Fruit fly (Drosophila melanogaster): ENCODE measurements around the gene Arts.
A peak's percentile ranks its signal among the peaks of the same experiment; 100 is the strongest.

Gene Arts

dm6 chr3L:16631844-16632537 is 29.3 kb downstream of the Arts start (continued):
- TF ChIP-seq Dbx (GFP tag; IDR thresholded peaks at IDR 0.05), result no peak
- TF ChIP-seq PHDP (tag; optimal IDR thresholded peaks at IDR 0.05), result no peak
- no peak for TF ChIP-seq en (GFP tag; optimal IDR thresholded peaks at IDR 0.05)
- no peak for TF ChIP-seq esg (GFP tag; conservative IDR thresholded peaks at IDR 0.05)
- no peak for TF ChIP-seq CG6689 (GFP tag; IDR thresholded peaks at IDR 0.05)
- TF ChIP-seq emc (GFP tag; optimal IDR thresholded peaks at IDR 0.05), result no peak
- no peak for TF ChIP-seq Mrtf (GFP tag; IDR thresholded peaks at IDR 0.05)
- TF ChIP-seq CG12769 (tag; optimal IDR thresholded peaks at IDR 0.05), result no peak
- TF ChIP-seq chm (GFP tag; IDR thresholded peaks at IDR 0.05), result no peak
- TF ChIP-seq danr (GFP tag; IDR thresholded peaks at IDR 0.05), result no peak
- no peak for TF ChIP-seq CG2116 (GFP tag; optimal IDR thresholded peaks at IDR 0.05)
- TF ChIP-seq CG1233 (GFP tag; optimal IDR thresholded peaks at IDR 0.05), result no peak
- TF ChIP-seq CG17912 (GFP tag; optimal IDR thresholded peaks at IDR 0.05), result no peak
- TF ChIP-seq CG11723 (GFP tag; optimal IDR thresholded peaks at IDR 0.05), result no peak
- no peak for TF ChIP-seq CG34376 (GFP tag; optimal IDR thresholded peaks at IDR 0.05)
- no peak for TF ChIP-seq CG6765 (GFP tag; optimal IDR thresholded peaks at IDR 0.05)
- no peak for TF ChIP-seq prd (optimal IDR thresholded peaks at IDR 0.05)
- TF ChIP-seq prd (GFP tag; IDR thresholded peaks at IDR 0.05), result peak; percentile 61; the same call in 2 of the 3 replicates
- no peak for TF ChIP-seq ato (GFP tag; IDR thresholded peaks at IDR 0.05; ENCODE audit: partially characterized antibody)
- no peak for TF ChIP-seq CG34224 (GFP tag; IDR thresholded peaks at IDR 0.05; ENCODE audit: partially characterized antibody)
- TF ChIP-seq eve (GFP tag; optimal IDR thresholded peaks at IDR 0.05), result no peak
- TF ChIP-seq CG18764 (GFP tag; optimal IDR thresholded peaks at IDR 0.05), result no peak
- no peak for TF ChIP-seq nerfin-2 (GFP tag; IDR thresholded peaks at IDR 0.05; ENCODE audit: partially characterized antibody)
- 0 out of 3 replicates have a peak, but pooled peaks have one; percentile 14 for TF ChIP-seq tgo (GFP tag; IDR thresholded peaks at IDR 0.05)
- TF ChIP-seq ems (GFP tag; optimal IDR thresholded peaks at IDR 0.05), result no peak
- no peak for TF ChIP-seq Ets97D (GFP tag; optimal IDR thresholded peaks at IDR 0.05)
- TF ChIP-seq CG4424 (GFP tag; optimal IDR thresholded peaks at IDR 0.05), result peak; percentile 26
- TF ChIP-seq CG8290 (GFP tag; optimal IDR thresholded peaks at IDR 0.05), result peak; percentile 23
- no peak for TF ChIP-seq CG8290 (tag; optimal IDR thresholded peaks at IDR 0.05)
- TF ChIP-seq scrt (GFP tag; optimal IDR thresholded peaks at IDR 0.05), result no peak
- no peak for TF ChIP-seq CG3847 (GFP tag; IDR thresholded peaks at IDR 0.05)
- no peak for TF ChIP-seq sd (tag; optimal IDR thresholded peaks at IDR 0.05)
- TF ChIP-seq CG7839 (tag; optimal IDR thresholded peaks at IDR 0.05), result no peak
- TF ChIP-seq Xrp1 (GFP tag; IDR thresholded peaks at IDR 0.05), result peak; percentile 18; the same call in 1 of the 2 replicates
- TF ChIP-seq CG17829 (tag; optimal IDR thresholded peaks at IDR 0.05), result no peak
- TF ChIP-seq sim (GFP tag; IDR thresholded peaks at IDR 0.05), result no peak
- no peak for TF ChIP-seq mld (GFP tag; IDR thresholded peaks at IDR 0.05; ENCODE audit: partially characterized antibody)
- no peak for TF ChIP-seq Kr (GFP tag; optimal IDR thresholded peaks at IDR 0.05)
- no peak for TF ChIP-seq CG7745 (tag; optimal IDR thresholded peaks at IDR 0.05)
- TF ChIP-seq CG4360 (GFP tag; IDR thresholded peaks at IDR 0.05), result 0 out of 2 replicates have a peak, but pooled peaks have one; percentile 9
- TF ChIP-seq CG10565 (GFP tag; optimal IDR thresholded peaks at IDR 0.05), result no peak
- TF ChIP-seq ewg (GFP tag; optimal IDR thresholded peaks at IDR 0.05), result no peak
- TF ChIP-seq CG15601 (tag; optimal IDR thresholded peaks at IDR 0.05), result no peak
- no peak for TF ChIP-seq Ravus (GFP tag; IDR thresholded peaks at IDR 0.05)
- no peak for TF ChIP-seq CG17361 (GFP tag; IDR thresholded peaks at IDR 0.05)
- no peak for TF ChIP-seq CG14014 (GFP tag; IDR thresholded peaks at IDR 0.05)
- no peak for TF ChIP-seq CG8765 (GFP tag; IDR thresholded peaks at IDR 0.05)
- no peak for TF ChIP-seq pfk (GFP tag; optimal IDR thresholded peaks at IDR 0.05)
- no peak for TF ChIP-seq CG7987 (GFP tag; optimal IDR thresholded peaks at IDR 0.05)
- no peak for TF ChIP-seq Oaz (GFP tag; IDR thresholded peaks at IDR 0.05)
- TF ChIP-seq Doc3 (GFP tag; IDR thresholded peaks at IDR 0.05; ENCODE audit: partially characterized antibody), result no peak

All from whole organism, embryonic.